Worm (Caenorhabditis elegans): ENCODE results near the gene pha-2.

Gene pha-2

ce11 chrX:621688-622087 is 15.1 kb downstream of the pha-2 start:
- TF ChIP-seq gmeb-2 (tag; optimal IDR thresholded peaks at IDR 0.05) (no peak), K09A11.1 (tag; optimal IDR thresholded peaks at IDR 0.05; ENCODE audit: insufficient read depth) (no peak), ceh-22 (tag; optimal IDR thresholded peaks at IDR 0.05) (no peak), ceh-34 (tag; optimal IDR thresholded peaks at IDR 0.05) (no peak), odd-2 (tag; optimal IDR thresholded peaks at IDR 0.05) (no peak), fax-1 (tag; optimal IDR thresholded peaks at IDR 0.05) (no peak), ceh-2 (tag; optimal IDR thresholded peaks at IDR 0.05) (no peak), unc-3 (GFP tag; conservative IDR thresholded peaks at IDR 0.05) (no peak), unc-3 (tag; optimal IDR thresholded peaks at IDR 0.05) (no peak), pros-1 (tag; optimal IDR thresholded peaks at IDR 0.05) (no peak), Y22D7AL.16 (tag; optimal IDR thresholded peaks at IDR 0.05) (no peak), hlh-30 (tag; optimal IDR thresholded peaks at IDR 0.05; ENCODE audit: insufficient read depth) (no peak), sox-4 (tag; optimal IDR thresholded peaks at IDR 0.05) (no peak), ceh-31 (tag; optimal IDR thresholded peaks at IDR 0.05) (no peak), nhr-232 (tag; optimal IDR thresholded peaks at IDR 0.05) (no peak), elt-2 (tag; optimal IDR thresholded peaks at IDR 0.05) (no peak)

- TF ChIP-seq ceh-6 (GFP tag; optimal IDR thresholded peaks at IDR 0.05) (no peak), odd-2 (tag; optimal IDR thresholded peaks at IDR 0.05) (no peak), ceh-2 (tag; optimal IDR thresholded peaks at IDR 0.05) (no peak), sox-2 (GFP tag; IDR thresholded peaks at IDR 0.05) (no peak), sox-4 (tag; optimal IDR thresholded peaks at IDR 0.05) (no peak), unc-55 (GFP tag; optimal IDR thresholded peaks at IDR 0.05) (no peak), dmd-4 (tag; optimal IDR thresholded peaks at IDR 0.05; ENCODE audit: borderline replicate concordance) (no peak), madf-2 (tag; optimal IDR thresholded peaks at IDR 0.05) (no peak), K09A11.1 (tag; optimal IDR thresholded peaks at IDR 0.05; ENCODE audit: insufficient read depth) (no peak), ztf-16 (tag; optimal IDR thresholded peaks at IDR 0.05) (no peak), npax-4 (tag; optimal IDR thresholded peaks at IDR 0.05) (no peak), tbx-7 (tag; optimal IDR thresholded peaks at IDR 0.05) (no peak), pag-3 (tag; optimal IDR thresholded peaks at IDR 0.05; ENCODE audit: borderline replicate concordance) (no peak), C08G9.2 (tag; optimal IDR thresholded peaks at IDR 0.05) (no peak), pha-4 (tag; optimal IDR thresholded peaks at IDR 0.05) (no peak), sdc-2 (tag; optimal IDR thresholded peaks at IDR 0.05) (no peak), ceh-14 (tag; optimal IDR thresholded peaks at IDR 0.05) (no peak), unc-86 (tag; optimal IDR thresholded peaks at IDR 0.05) (no peak)
Measured at ce11 chrX:621190-621589, 15.6 kb downstream of the pha-2 start, which contains the start of gene unc-96. Gene unc-96 (minus strand): TSS chrX:621290.

ce11 chrX:617730-618129 is 19.1 kb downstream of the pha-2 start:
- TF ChIP-seq nfya-1 (tag; optimal IDR thresholded peaks at IDR 0.05) (no peak), lim-6 (tag; optimal IDR thresholded peaks at IDR 0.05) (no peak), hlh-13 (GFP tag; optimal IDR thresholded peaks at IDR 0.05) (no peak)

- no peak for TF ChIP-seq ztf-16 (tag; optimal IDR thresholded peaks at IDR 0.05)
- TF ChIP-seq che-1 (tag; optimal IDR thresholded peaks at IDR 0.05): no peak
- no peak for TF ChIP-seq madf-2 (tag; optimal IDR thresholded peaks at IDR 0.05)
Measured at ce11 chrX:612783-613182, 24.0 kb downstream of the pha-2 start.

ce11 chrX:609553-609952 is 27.2 kb downstream of the pha-2 start:
- no peak for TF ChIP-seq che-1 (tag; optimal IDR thresholded peaks at IDR 0.05)
- TF ChIP-seq unc-55 (GFP tag; optimal IDR thresholded peaks at IDR 0.05): no peak
- TF ChIP-seq ceh-30 (tag; optimal IDR thresholded peaks at IDR 0.05): no peak
- TF ChIP-seq ceh-48 (tag; optimal IDR thresholded peaks at IDR 0.05): no peak
- TF ChIP-seq nhr-11 (tag; optimal IDR thresholded peaks at IDR 0.05): no peak
- no peak for TF ChIP-seq pqm-1 (tag; optimal IDR thresholded peaks at IDR 0.05)
- TF ChIP-seq fax-1 (tag; optimal IDR thresholded peaks at IDR 0.05): no peak
- no peak for TF ChIP-seq ceh-18 (tag; optimal IDR thresholded peaks at IDR 0.05)
